Worm (Caenorhabditis elegans): ENCODE results near the gene ced-5.

The ced-5 gene

ce11 chrIV:10515128-10515527 is 31.2 kb downstream of the ced-5 start, which contains the start of gene C02F4.4:
Gene C02F4.4 (minus strand): TSS chrIV:10515228.
- TF ChIP-seq unc-62 (GFP tag; optimal IDR thresholded peaks at IDR 0.05), result no peak

ce11 chrIV:10518652-10519051 is 34.7 kb downstream of the ced-5 start:
- no peak for TF ChIP-seq unc-62 (GFP tag; optimal IDR thresholded peaks at IDR 0.05)

- no peak for TF ChIP-seq unc-62 (GFP tag; optimal IDR thresholded peaks at IDR 0.05)
Measured at ce11 chrIV:10521106-10521505, 37.2 kb downstream of the ced-5 start, which contains the start of gene cal-4. Gene cal-4 (plus strand): TSS chrIV:10521406.

ce11 chrIV:10524095-10524829 is 40.4 kb downstream of the ced-5 start, which contains the start of gene C02F4.5:
Gene C02F4.5 (minus strand): TSS chrIV:10524145.
- TF ChIP-seq unc-62 (GFP tag; optimal IDR thresholded peaks at IDR 0.05), result no peak

ce11 chrIV:10530648-10531047 is 46.7 kb downstream of the ced-5 start, which contains the start of gene T07G12.2:
Gene T07G12.2 (plus strand): TSS chrIV:10530709.
- TF ChIP-seq unc-62 (GFP tag; optimal IDR thresholded peaks at IDR 0.05), result no peak

ce11 chrIV:10533639-10534038 is 49.7 kb downstream of the ced-5 start, which contains the start of gene T07G12.3:
Gene T07G12.3 (plus strand): TSS chrIV:10533939.
- TF ChIP-seq unc-62 (GFP tag; optimal IDR thresholded peaks at IDR 0.05), result no peak

- no peak for TF ChIP-seq unc-62 (GFP tag; optimal IDR thresholded peaks at IDR 0.05)
Measured at ce11 chrIV:10538584-10538983, 54.7 kb downstream of the ced-5 start, which contains the start of gene T07G12.4. Gene T07G12.4 (minus strand): TSS chrIV:10538684.

- no peak for TF ChIP-seq unc-62 (GFP tag; optimal IDR thresholded peaks at IDR 0.05)
Measured at ce11 chrIV:10542283-10542682, 58.4 kb downstream of the ced-5 start.

Measured in whole organism, dauer.